Fruit fly (Drosophila melanogaster) whole organism, embryonic: ENCODE results near the gene Or92a.

ENCODE experiments used
- ATbp ChIP-seq: fragments of 200-800 bp; sonication (Bioruptor generic); optimal IDR thresholded peaks from 2 replicates; lab custom pipeline; 2017; ENCODE audit warnings: missing biosample characterization, mild to moderate bottlenecking, missing genetic modification characterization, missing genetic modification reagents
- BtbVII ChIP-seq: fragments of 200-800 bp; sonication (Bioruptor generic); optimal IDR thresholded peaks from 3 replicates; lab custom pipeline; 2017; ENCODE audit warnings: missing biosample characterization, mild to moderate bottlenecking, missing genetic modification characterization
- CG11560 ChIP-seq: fragments of 200-800 bp; sonication (Bioruptor generic); IDR thresholded peaks from 3 replicates; pipeline ENCODE4 v1.3.6; 2022; ENCODE audit warnings: missing biosample characterization, missing genetic modification characterization
- CG11696 ChIP-seq: fragments of 200-800 bp; sonication (Bioruptor generic); IDR thresholded peaks from 2 replicates; pipeline ENCODE4 v1.3.6; 2022; ENCODE audit warnings: missing biosample characterization, missing genetic modification characterization
- CG12071 ChIP-seq: fragments of 200-800 bp; sonication (Bioruptor generic); optimal IDR thresholded peaks from 3 replicates; lab custom pipeline; 2018; ENCODE audit warnings: missing biosample characterization, mild to moderate bottlenecking, missing genetic modification characterization
- CG12659 ChIP-seq: fragments of 200-800 bp; sonication (Bioruptor generic); optimal IDR thresholded peaks from 3 replicates; lab custom pipeline; 2017; ENCODE audit warnings: mild to moderate bottlenecking, missing biosample characterization, missing genetic modification reagents, missing genetic modification characterization
- CG12769 ChIP-seq: fragments of 200-800 bp; sonication (Bioruptor generic); optimal IDR thresholded peaks from 2 replicates; lab custom pipeline; 2019; ENCODE audit warnings: missing biosample characterization, mild to moderate bottlenecking, missing genetic modification characterization, moderate library complexity
- CG13424 ChIP-seq: fragments of 200-800 bp; sonication (Bioruptor generic); optimal IDR thresholded peaks from 2 replicates; lab custom pipeline; 2019; ENCODE audit warnings: missing biosample characterization, mild to moderate bottlenecking, missing genetic modification characterization, moderate library complexity
- CG13624 ChIP-seq: fragments of 200-800 bp; sonication (Bioruptor generic); optimal IDR thresholded peaks from 2 replicates; lab custom pipeline; 2016; ENCODE audit warnings: missing biosample characterization, missing genetic modification characterization
- CG1603 ChIP-seq: fragments of 200-800 bp; sonication (Bioruptor generic); optimal IDR thresholded peaks from 2 replicates; lab custom pipeline; 2019; ENCODE audit warnings: missing biosample characterization, mild to moderate bottlenecking, missing genetic modification characterization, moderate library complexity
- CG17328 ChIP-seq: fragments of 200-800 bp; sonication (Bioruptor generic); IDR thresholded peaks from 2 replicates; pipeline ENCODE4 v1.3.6; 2022; ENCODE audit warnings: missing biosample characterization, missing genetic modification characterization
- CG17612 ChIP-seq: fragments of 200-800 bp; sonication (Bioruptor generic); IDR thresholded peaks from 2 replicates; pipeline ENCODE4 v1.3.6; 2022; ENCODE audit warnings: missing biosample characterization, missing genetic modification characterization
- CG2678 ChIP-seq: fragments of 200-800 bp; sonication (Bioruptor generic); optimal IDR thresholded peaks from 3 replicates; lab custom pipeline; 2019; ENCODE audit warnings: missing biosample characterization, mild to moderate bottlenecking, missing genetic modification characterization, moderate library complexity
- CG30403 ChIP-seq: fragments of 200-800 bp; sonication (Bioruptor generic); optimal IDR thresholded peaks from 3 replicates; lab custom pipeline; 2016; ENCODE audit warnings: missing biosample characterization, missing genetic modification characterization
- CG3065 ChIP-seq: fragments of 200-800 bp; sonication (Bioruptor generic); optimal IDR thresholded peaks from 2 replicates; lab custom pipeline; 2016; ENCODE audit warnings: missing biosample characterization, missing genetic modification characterization
- CG8281 ChIP-seq: fragments of 200-800 bp; sonication (Bioruptor generic); optimal IDR thresholded peaks from 2 replicates; lab custom pipeline; 2018; ENCODE audit warnings: missing biosample characterization, mild to moderate bottlenecking, missing genetic modification characterization, moderate library complexity
- CG8359 ChIP-seq: fragments of 200-800 bp; sonication (Bioruptor generic); optimal IDR thresholded peaks from 2 replicates; lab custom pipeline; 2017; ENCODE audit warnings: missing biosample characterization, mild to moderate bottlenecking, missing genetic modification characterization, borderline replicate concordance
- CG9876 ChIP-seq: fragments of 200-800 bp; sonication (Bioruptor generic); optimal IDR thresholded peaks from 2 replicates; lab custom pipeline; 2016; ENCODE audit warnings: missing biosample characterization, missing genetic modification characterization
- D ChIP-seq, 2 experiments: fragments of 200-800 bp in 1 of 2; fragments of >200 bp in 1 of 2; sonication (Bioruptor generic) in 1 of 2; optimal IDR thresholded peaks; 2 replicates in 1 of 2; 3 replicates in 1 of 2; lab custom pipeline; 2017; ENCODE audit warnings: mild to moderate bottlenecking in 1 of 2, missing biosample characterization in 1 of 2, missing genetic modification characterization in 1 of 2, missing genetic modification reagents in 1 of 2
- Deaf1 ChIP-seq: fragments of 200-800 bp; optimal IDR thresholded peaks from 3 replicates; lab custom pipeline; 2019; ENCODE audit warnings: missing biosample characterization, mild to moderate bottlenecking, missing genetic modification characterization, moderate library complexity
- E2f1 ChIP-seq: fragments of 200-800 bp; sonication (Bioruptor generic); IDR thresholded peaks from 2 replicates; pipeline ENCODE4 v1.3.6; 2022; ENCODE audit warnings: missing biosample characterization, missing genetic modification characterization
- Elba2 ChIP-seq: fragments of 200-800 bp; sonication (Bioruptor generic); optimal IDR thresholded peaks from 3 replicates; lab custom pipeline; 2016; ENCODE audit warnings: missing biosample characterization, missing genetic modification characterization
- Fer1 ChIP-seq: fragments of 200-800 bp; sonication (Bioruptor generic); optimal IDR thresholded peaks from 2 replicates; lab custom pipeline; 2017; ENCODE audit warnings: missing biosample characterization, mild to moderate bottlenecking, missing genetic modification characterization
- Fer2 ChIP-seq: fragments of 200-800 bp; sonication (Bioruptor generic); optimal IDR thresholded peaks from 2 replicates; lab custom pipeline; 2018; ENCODE audit warnings: missing biosample characterization, mild to moderate bottlenecking, missing genetic modification characterization, moderate library complexity
- Hr39 ChIP-seq: fragments of >200 bp; optimal IDR thresholded peaks from 2 replicates; lab custom pipeline; 2017
- Ravus ChIP-seq: fragments of 200-800 bp; sonication (Bioruptor generic); IDR thresholded peaks from 2 replicates; pipeline ENCODE4 v1.3.6; 2022; ENCODE audit warnings: missing biosample characterization, missing genetic modification characterization
- Scr ChIP-seq: fragments of 200-800 bp; sonication (Bioruptor generic); IDR thresholded peaks from 2 replicates; pipeline ENCODE4 v1.3.6; 2022; ENCODE audit warnings: missing biosample characterization, missing genetic modification characterization; ENCODE audit not compliant: partially characterized antibody
- Six4 ChIP-seq: fragments of 200-800 bp; sonication (Bioruptor generic); optimal IDR thresholded peaks from 2 replicates; lab custom pipeline; 2016; ENCODE audit warnings: missing biosample characterization, missing genetic modification characterization
- Stat92E ChIP-seq, 3 experiments: fragments of >200 bp in 2 of 3; fragments of 200-800 bp in 1 of 3; sonication (Bioruptor generic) in 1 of 3; optimal IDR thresholded peaks; 2 replicates each; lab custom pipeline; 2017 to 2019; ENCODE audit warnings: missing biosample characterization in 3 of 3, missing genetic modification characterization in 3 of 3, mild to moderate bottlenecking in 1 of 3, moderate library complexity in 1 of 3
- TFAM ChIP-seq: fragments of 200-800 bp; sonication (Bioruptor generic); optimal IDR thresholded peaks from 2 replicates; lab custom pipeline; 2017; ENCODE audit warnings: missing biosample characterization, missing genetic modification characterization, inconsistent platforms
- Usf ChIP-seq: fragments of 200-800 bp; sonication (Bioruptor generic); optimal IDR thresholded peaks from 2 replicates; lab custom pipeline; 2017; ENCODE audit warnings: missing genotype, missing biosample characterization, missing genetic modification characterization
- ara ChIP-seq: fragments of 200-800 bp; sonication (Bioruptor generic); IDR thresholded peaks from 2 replicates; pipeline ENCODE4 v1.3.6; 2022; ENCODE audit warnings: missing biosample characterization, missing genetic modification characterization
- bbx ChIP-seq: fragments of 200-800 bp; sonication (Bioruptor generic); IDR thresholded peaks from 2 replicates; pipeline ENCODE4 v1.3.6; 2022; ENCODE audit warnings: missing biosample characterization, missing genetic modification characterization; ENCODE audit not compliant: partially characterized antibody
- gem ChIP-seq: fragments of 200-800 bp; sonication (Bioruptor generic); optimal IDR thresholded peaks from 2 replicates; lab custom pipeline; 2019; ENCODE audit warnings: missing biosample characterization, mild to moderate bottlenecking, missing genetic modification characterization, moderate library complexity
- gro ChIP-seq: fragments of 200-800 bp; sonication (Bioruptor generic); optimal IDR thresholded peaks from 2 replicates; lab custom pipeline; 2016; ENCODE audit warnings: missing biosample characterization, missing genetic modification characterization
- insv ChIP-seq, 2 experiments: fragments of 200-800 bp; sonication (Bioruptor generic); optimal IDR thresholded peaks; 3 replicates each; lab custom pipeline; 2016 to 2018; ENCODE audit warnings: missing biosample characterization in 2 of 2, missing genetic modification characterization in 2 of 2
- jigr1 ChIP-seq: fragments of 200-800 bp; sonication (Bioruptor generic); IDR thresholded peaks from 3 replicates; pipeline ENCODE4 v1.3.6; 2022; ENCODE audit warnings: missing biosample characterization, missing genetic modification characterization
- kay ChIP-seq: fragments of 200-800 bp; sonication (Bioruptor generic); optimal IDR thresholded peaks from 2 replicates; lab custom pipeline; 2016; ENCODE audit warnings: missing biosample characterization, missing genetic modification characterization
- lola ChIP-seq, 3 experiments: fragments of >200 bp in 2 of 3; fragments of 200-800 bp in 1 of 3; sonication (Bioruptor generic) in 1 of 3; optimal IDR thresholded peaks; 2 replicates each; lab custom pipeline; 2017 to 2019; ENCODE audit warnings: missing biosample characterization in 3 of 3, missing genetic modification characterization in 3 of 3, mild to moderate bottlenecking in 1 of 3, moderate library complexity in 1 of 3
- maf-S ChIP-seq: fragments of 200-800 bp; sonication (Bioruptor generic); optimal IDR thresholded peaks from 2 replicates; lab custom pipeline; 2016; ENCODE audit warnings: missing biosample characterization, missing genetic modification characterization
- onecut ChIP-seq: fragments of 200-800 bp; sonication (Bioruptor generic); IDR thresholded peaks from 2 replicates; pipeline ENCODE4 v1.3.6; 2022; ENCODE audit warnings: missing biosample characterization, missing genetic modification characterization
- pnt ChIP-seq: fragments of 200-800 bp; sonication (Bioruptor generic); optimal IDR thresholded peaks from 3 replicates; lab custom pipeline; 2016; ENCODE audit warnings: missing biosample characterization, missing genetic modification characterization
- pros ChIP-seq: fragments of 200-800 bp; sonication (Bioruptor generic); optimal IDR thresholded peaks from 3 replicates; lab custom pipeline; 2019; ENCODE audit warnings: missing biosample characterization, mild to moderate bottlenecking, missing genetic modification characterization, moderate library complexity
- slp2 ChIP-seq: fragments of 200-800 bp; sonication (Bioruptor generic); optimal IDR thresholded peaks from 2 replicates; lab custom pipeline; 2016; ENCODE audit warnings: missing biosample characterization, missing genetic modification characterization
- stc ChIP-seq: fragments of 200-800 bp; sonication (Bioruptor generic); IDR thresholded peaks from 2 replicates; pipeline ENCODE4 v1.3.6; 2022; ENCODE audit warnings: missing biosample characterization, missing genetic modification characterization
- vnd ChIP-seq: fragments of 200-800 bp; sonication (Bioruptor generic); IDR thresholded peaks from 3 replicates; pipeline ENCODE4 v1.3.6; 2022; ENCODE audit warnings: missing biosample characterization, missing genetic modification characterization; ENCODE audit not compliant: partially characterized antibody
- z ChIP-seq: fragments of 200-800 bp; sonication (Bioruptor generic); IDR thresholded peaks from 3 replicates; pipeline ENCODE4 v1.3.6; 2022; ENCODE audit warnings: missing biosample characterization, missing genetic modification characterization
- zen ChIP-seq: fragments of 200-800 bp; sonication (Bioruptor generic); optimal IDR thresholded peaks from 3 replicates; lab custom pipeline; 2018; ENCODE audit warnings: missing biosample characterization, mild to moderate bottlenecking, missing genetic modification characterization, moderate library complexity

The Or92a gene

DNA sequence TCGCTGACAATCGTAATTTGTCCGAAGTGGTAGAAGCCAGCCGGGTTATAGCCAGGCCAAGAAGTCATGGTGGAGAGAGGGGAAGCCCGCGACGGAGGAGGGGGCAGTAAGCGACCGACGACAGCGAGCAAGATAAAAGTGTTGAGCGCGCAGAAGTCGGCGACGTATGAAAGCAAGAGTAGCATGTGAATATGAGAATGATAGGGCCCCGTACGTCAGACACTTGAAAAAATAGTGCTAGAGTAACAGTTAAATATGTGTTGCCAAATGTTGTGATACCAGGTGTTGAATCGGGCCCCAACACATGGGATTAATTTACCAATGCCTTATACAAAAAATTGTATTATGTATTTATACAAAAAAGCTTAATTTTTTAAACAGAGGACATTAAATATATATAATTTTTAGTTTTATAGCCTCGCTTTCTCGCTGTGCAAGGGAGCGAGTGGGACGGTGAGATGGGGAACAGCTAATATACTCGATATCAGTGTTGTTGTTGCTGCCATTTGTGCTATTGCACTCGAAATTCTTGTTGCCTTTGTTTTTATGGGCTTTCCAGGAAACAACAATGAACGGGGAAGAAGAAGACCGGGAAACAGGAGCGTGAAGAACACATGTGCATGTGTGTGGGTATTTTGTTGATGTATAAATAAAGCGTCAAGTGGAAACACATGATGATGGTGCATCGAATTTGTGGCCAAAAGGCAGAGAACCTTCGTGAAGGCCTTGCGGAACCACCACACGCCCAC lies 45.4 kb downstream of the Or92a start (continued):
- TF ChIP-seq bbx (GFP tag; lab: Robert Waterston, UW) = no peak
- TF ChIP-seq Scr (GFP tag; lab: Robert Waterston, UW) = no peak
- TF ChIP-seq Deaf1 (tag; lab: Kevin White, UChicago) = peak; percentile 82
- no peak for TF ChIP-seq vnd (GFP tag; lab: Robert Waterston, UW)
- peak in 1 of 3 experiments; percentile 82 for TF ChIP-seq lola (GFP tag; optimal IDR thresholded peaks at IDR 0.05; lab: Kevin White, UChicago)
- TF ChIP-seq ATbp (GFP tag; lab: Kevin White, UChicago) = peak; percentile 81
- TF ChIP-seq Fer2 (tag; lab: Kevin White, UChicago) = peak; percentile 78
- peak; percentile 65 for TF ChIP-seq CG8281
- TF ChIP-seq CG13424 (tag; lab: Kevin White, UChicago) = peak; percentile 90
- no peak for TF ChIP-seq maf-S (GFP tag; lab: Kevin White, UChicago)
- TF ChIP-seq CG12659 (GFP tag; lab: Kevin White, UChicago) = peak; percentile 85
- TF ChIP-seq CG13624 (GFP tag; lab: Kevin White, UChicago) = no peak
- peak; percentile 76 for TF ChIP-seq Usf (GFP tag; lab: Kevin White, UChicago)
- no peak for TF ChIP-seq D (optimal IDR thresholded peaks at IDR 0.05; lab: Kevin White, UChicago)
- peak; percentile 85 for TF ChIP-seq D (GFP tag; optimal IDR thresholded peaks at IDR 0.05; lab: Kevin White, UChicago)
- peak; percentile 62 for TF ChIP-seq kay (GFP tag; lab: Kevin White, UChicago)
- peak; percentile 66 for TF ChIP-seq CG12071 (GFP tag; lab: Kevin White, UChicago)
- peak; percentile 73 for TF ChIP-seq Six4 (GFP tag; lab: Kevin White, UChicago)
- TF ChIP-seq CG12769 = peak; percentile 39
- 0 out of 3 replicates have a peak, but pooled peaks have one; percentile 4 for TF ChIP-seq z (GFP tag; lab: Robert Waterston, UW)
- TF ChIP-seq E2f1 (GFP tag; lab: Robert Waterston, UW) = peak; percentile 75
- TF ChIP-seq slp2 (GFP tag; lab: Kevin White, UChicago) = no peak
- peak; percentile 46 for TF ChIP-seq TFAM (GFP tag; lab: Kevin White, UChicago)
- peak; percentile 24 for TF ChIP-seq gro (GFP tag; lab: Kevin White, UChicago)
- TF ChIP-seq Hr39 = no peak
- TF ChIP-seq CG17328 (GFP tag; lab: Robert Waterston, UW) = peak; percentile 87
- no peak for TF ChIP-seq insv (GFP tag; optimal IDR thresholded peaks at IDR 0.05; lab: Kevin White, UChicago)
- TF ChIP-seq gem (tag; lab: Kevin White, UChicago) = peak; percentile 93
- TF ChIP-seq CG17612 (GFP tag; lab: Robert Waterston, UW) = peak; percentile 56
- TF ChIP-seq CG11696 (GFP tag; lab: Robert Waterston, UW) = peak; percentile 72; the same call in 1 of the 2 replicates
- peak; percentile 40; the same call in 1 of the 2 replicates for TF ChIP-seq Ravus
- peak; percentile 53 for TF ChIP-seq CG8359 (GFP tag; lab: Kevin White, UChicago)
- peak; percentile 77 for TF ChIP-seq stc (GFP tag; lab: Robert Waterston, UW)
- peak; percentile 64 for TF ChIP-seq zen (tag; lab: Kevin White, UChicago)
- no peak for TF ChIP-seq CG9876 (GFP tag; lab: Kevin White, UChicago)
- no peak for TF ChIP-seq Elba2 (GFP tag; lab: Kevin White, UChicago)
- peak in 1 of 3 experiments; percentile 100 for TF ChIP-seq Stat92E (GFP tag; optimal IDR thresholded peaks at IDR 0.05; lab: Kevin White, UChicago)
- TF ChIP-seq ara (GFP tag; lab: Robert Waterston, UW) = peak; percentile 84
- TF ChIP-seq CG1603 (tag; lab: Kevin White, UChicago) = peak; percentile 42
- TF ChIP-seq jigr1 (GFP tag; lab: Robert Waterston, UW) = peak; percentile 50; the same call in 1 of the 3 replicates
- peak; percentile 79 for TF ChIP-seq BtbVII (GFP tag; lab: Kevin White, UChicago)
- peak; percentile 27 for TF ChIP-seq pnt (GFP tag; lab: Kevin White, UChicago)
- TF ChIP-seq CG2678 (tag; lab: Kevin White, UChicago) = peak; percentile 93
- peak; percentile 82 for TF ChIP-seq onecut (GFP tag; lab: Robert Waterston, UW)
- peak; percentile 81 for TF ChIP-seq CG30403 (GFP tag; lab: Kevin White, UChicago)
- no peak for TF ChIP-seq pros (GFP tag; lab: Kevin White, UChicago)
- peak; percentile 92 for TF ChIP-seq Fer1 (GFP tag; lab: Kevin White, UChicago)
- peak; percentile 56 for TF ChIP-seq CG3065 (GFP tag; lab: Kevin White, UChicago)
- TF ChIP-seq CG11560 (tag; lab: Robert Waterston, UW) = peak; percentile 78
